Fruit fly (Drosophila melanogaster) whole organism, embryonic: ENCODE measurements around the gene e.
A peak's percentile ranks its signal among the peaks of the same experiment; 100 is the strongest.

Source experiments
- Awh ChIP-seq: fragments of 200-800 bp; sonication (Bioruptor generic); IDR thresholded peaks from 2 replicates; pipeline ENCODE4, ENCODE4 v1.3.6; 2022; ENCODE audit warnings: missing biosample characterization, missing genetic modification characterization
- BEAF-32 ChIP-seq: fragments of 200-800 bp; sonication (Bioruptor generic); optimal IDR thresholded peaks from 3 replicates; lab custom pipeline; 2017; ENCODE audit warnings: missing biosample characterization, missing genetic modification characterization, mild to moderate bottlenecking, moderate library complexity, missing genetic modification reagents
- Bgb ChIP-seq: fragments of 200-800 bp; sonication (Bioruptor generic); IDR thresholded peaks from 2 replicates; pipeline ENCODE4 v1.3.6; 2022; ENCODE audit warnings: missing biosample characterization, missing genetic modification characterization; ENCODE audit not compliant: partially characterized antibody
- CG10267 ChIP-seq: fragments of 200-800 bp; sonication (Bioruptor generic); optimal IDR thresholded peaks from 2 replicates; lab custom pipeline; 2018; ENCODE audit warnings: missing biosample characterization, mild to moderate bottlenecking, missing genetic modification characterization, moderate library complexity
- CG12071 ChIP-seq: fragments of 200-800 bp; sonication (Bioruptor generic); optimal IDR thresholded peaks from 3 replicates; lab custom pipeline; 2018; ENCODE audit warnings: missing biosample characterization, mild to moderate bottlenecking, missing genetic modification characterization
- CG15601 ChIP-seq: fragments of 200-800 bp; sonication (Bioruptor generic); optimal IDR thresholded peaks from 3 replicates; lab custom pipeline; 2019; ENCODE audit warnings: missing biosample characterization, mild to moderate bottlenecking, missing genetic modification characterization, moderate library complexity
- CG1603 ChIP-seq: fragments of 200-800 bp; sonication (Bioruptor generic); optimal IDR thresholded peaks from 2 replicates; lab custom pipeline; 2019; ENCODE audit warnings: missing biosample characterization, mild to moderate bottlenecking, missing genetic modification characterization, moderate library complexity
- CG17385 ChIP-seq: fragments of 200-800 bp; sonication (Bioruptor generic); optimal IDR thresholded peaks from 3 replicates; lab custom pipeline; 2018; ENCODE audit warnings: missing biosample characterization, mild to moderate bottlenecking, missing genetic modification characterization
- CG2678 ChIP-seq: fragments of 200-800 bp; sonication (Bioruptor generic); optimal IDR thresholded peaks from 3 replicates; lab custom pipeline; 2019; ENCODE audit warnings: missing biosample characterization, mild to moderate bottlenecking, missing genetic modification characterization, moderate library complexity
- CG31365 ChIP-seq: fragments of 200-800 bp; sonication (Bioruptor generic); optimal IDR thresholded peaks from 2 replicates; lab custom pipeline; 2018; ENCODE audit warnings: missing biosample characterization, mild to moderate bottlenecking, missing genetic modification characterization
- CG32772 ChIP-seq: fragments of 200-800 bp; sonication (Bioruptor generic); IDR thresholded peaks from 2 replicates; pipeline ENCODE4 v1.3.6; 2022; ENCODE audit warnings: missing biosample characterization, missing genetic modification characterization
- CG3407 ChIP-seq: fragments of 200-800 bp; sonication (Bioruptor generic); optimal IDR thresholded peaks from 2 replicates; lab custom pipeline; 2018; ENCODE audit warnings: missing biosample characterization, mild to moderate bottlenecking, missing genetic modification characterization
- CG4328 ChIP-seq: fragments of 200-800 bp; sonication (Bioruptor generic); optimal IDR thresholded peaks from 3 replicates; lab custom pipeline; 2017; ENCODE audit warnings: missing biosample characterization, missing genetic modification reagents, missing genetic modification characterization
- CG4424 ChIP-seq: fragments of 200-800 bp; sonication (Bioruptor generic); optimal IDR thresholded peaks from 3 replicates; lab custom pipeline; 2016; ENCODE audit warnings: missing biosample characterization, missing genetic modification characterization
- CG4820 ChIP-seq: fragments of 200-800 bp; sonication (Bioruptor generic); optimal IDR thresholded peaks from 3 replicates; lab custom pipeline; 2016; ENCODE audit warnings: missing biosample characterization, missing genetic modification characterization
- CG6272 ChIP-seq: fragments of 200-800 bp; sonication (Bioruptor generic); IDR thresholded peaks from 2 replicates; pipeline ENCODE4 v1.3.6; 2022; ENCODE audit warnings: missing biosample characterization, missing genetic modification characterization
- CkIIα-i1 ChIP-seq: fragments of 200-800 bp; sonication (Bioruptor generic); IDR thresholded peaks from 2 replicates; pipeline ENCODE4 v1.3.6; 2022; ENCODE audit warnings: missing biosample characterization, missing genetic modification characterization
- CoRest ChIP-seq: fragments of 200-800 bp; sonication (Bioruptor generic); optimal IDR thresholded peaks from 3 replicates; lab custom pipeline; 2018; ENCODE audit warnings: missing biosample characterization, mild to moderate bottlenecking, missing genetic modification characterization, moderate library complexity
- Drgx ChIP-seq: fragments of 200-800 bp; sonication (Bioruptor generic); IDR thresholded peaks from 2 replicates; pipeline ENCODE4 v1.3.6; 2022; ENCODE audit warnings: missing biosample characterization, missing genetic modification characterization
- Elba2 ChIP-seq: fragments of 200-800 bp; sonication (Bioruptor generic); optimal IDR thresholded peaks from 3 replicates; lab custom pipeline; 2016; ENCODE audit warnings: missing biosample characterization, missing genetic modification characterization
- Fer2 ChIP-seq: fragments of 200-800 bp; sonication (Bioruptor generic); optimal IDR thresholded peaks from 2 replicates; lab custom pipeline; 2018; ENCODE audit warnings: missing biosample characterization, mild to moderate bottlenecking, missing genetic modification characterization, moderate library complexity
- HLH4C ChIP-seq: fragments of 200-800 bp; sonication (Bioruptor generic); IDR thresholded peaks from 3 replicates; pipeline ENCODE4 v1.3.6; 2022; ENCODE audit warnings: missing biosample characterization, missing genetic modification characterization; ENCODE audit not compliant: partially characterized antibody
- Mad ChIP-seq: fragments of 200-800 bp; sonication (Bioruptor generic); optimal IDR thresholded peaks from 2 replicates; lab custom pipeline; 2016; ENCODE audit warnings: missing biosample characterization, missing genetic modification characterization
- Myb ChIP-seq: fragments of 200-800 bp; sonication (Bioruptor generic); optimal IDR thresholded peaks from 2 replicates; lab custom pipeline; 2016; ENCODE audit warnings: missing biosample characterization, missing genetic modification characterization
- Oli ChIP-seq: fragments of 200-800 bp; sonication (Bioruptor generic); optimal IDR thresholded peaks from 2 replicates; lab custom pipeline; 2018; ENCODE audit warnings: missing biosample characterization, mild to moderate bottlenecking, missing genetic modification characterization, moderate library complexity
- Scr ChIP-seq: fragments of 200-800 bp; sonication (Bioruptor generic); IDR thresholded peaks from 2 replicates; pipeline ENCODE4 v1.3.6; 2022; ENCODE audit warnings: missing biosample characterization, missing genetic modification characterization; ENCODE audit not compliant: partially characterized antibody
- Sox102F ChIP-seq: fragments of 200-800 bp; sonication (Bioruptor generic); optimal IDR thresholded peaks from 2 replicates; lab custom pipeline; 2018; ENCODE audit warnings: missing biosample characterization, mild to moderate bottlenecking, missing genetic modification characterization, moderate library complexity
- Sry-δ ChIP-seq: fragments of 200-800 bp; sonication (Bioruptor generic); optimal IDR thresholded peaks from 2 replicates; lab custom pipeline; 2016; ENCODE audit warnings: missing biosample characterization, missing genetic modification characterization
- amos ChIP-seq: fragments of 200-800 bp; sonication (Bioruptor generic); IDR thresholded peaks from 2 replicates; pipeline ENCODE4 v1.3.6; 2022; ENCODE audit warnings: missing biosample characterization, missing genetic modification characterization; ENCODE audit not compliant: partially characterized antibody
- ash1 ChIP-seq: fragments of 200-800 bp; sonication (Bioruptor generic); optimal IDR thresholded peaks from 2 replicates; lab custom pipeline; 2018; ENCODE audit warnings: missing biosample characterization, mild to moderate bottlenecking, missing genetic modification characterization
- bigmax ChIP-seq: fragments of 200-800 bp; sonication (Bioruptor generic); optimal IDR thresholded peaks from 2 replicates; lab custom pipeline; 2018; ENCODE audit warnings: missing biosample characterization, mild to moderate bottlenecking, missing genetic modification characterization
- dmrt11E ChIP-seq: fragments of 200-800 bp; sonication (Bioruptor generic); optimal IDR thresholded peaks from 3 replicates; lab custom pipeline; 2018; ENCODE audit warnings: missing biosample characterization, mild to moderate bottlenecking, missing genetic modification characterization, moderate library complexity
- dmrt99B ChIP-seq: fragments of 200-800 bp; sonication (Bioruptor generic); optimal IDR thresholded peaks from 2 replicates; lab custom pipeline; 2018; ENCODE audit warnings: missing biosample characterization, mild to moderate bottlenecking, missing genetic modification characterization, moderate library complexity
- ewg ChIP-seq: fragments of 200-800 bp; sonication (Bioruptor generic); optimal IDR thresholded peaks from 3 replicates; lab custom pipeline; 2017; ENCODE audit warnings: mild to moderate bottlenecking, missing biosample characterization, missing genetic modification reagents, missing genetic modification characterization
- hth ChIP-seq: fragments of >200 bp; optimal IDR thresholded peaks from 2 replicates; lab custom pipeline; 2017; ENCODE audit warnings: inconsistent platforms
- klu ChIP-seq: fragments of 200-800 bp; sonication (Bioruptor generic); IDR thresholded peaks from 2 replicates; pipeline ENCODE4 v1.3.6; 2022; ENCODE audit warnings: missing biosample characterization, missing genetic modification characterization
- kni ChIP-seq: fragments of 200-800 bp; sonication (Bioruptor generic); optimal IDR thresholded peaks from 3 replicates; lab custom pipeline; 2017; ENCODE audit warnings: mild to moderate bottlenecking, missing biosample characterization, missing genetic modification reagents, missing genetic modification characterization
- lab ChIP-seq: fragments of 200-800 bp; sonication (Bioruptor generic); optimal IDR thresholded peaks from 3 replicates; lab custom pipeline; 2017; ENCODE audit warnings: missing biosample characterization, missing genetic modification characterization, mild to moderate bottlenecking, moderate library complexity, missing genetic modification reagents
- org-1 ChIP-seq: fragments of 200-800 bp; sonication (Bioruptor generic); optimal IDR thresholded peaks from 2 replicates; lab custom pipeline; 2017; ENCODE audit warnings: missing biosample characterization, missing genetic modification characterization
- pan ChIP-seq, 4 experiments: fragments of >200 bp in 3 of 4; fragments of 200-800 bp in 1 of 4; sonication (Bioruptor generic) in 1 of 4; optimal IDR thresholded peaks in 3 of 4; IDR thresholded peaks in 1 of 4; 2 replicates each; pipeline versions ENCODE4 v1.3.6 to Lab custom; 2017 to 2022; ENCODE audit warnings: missing biosample characterization in 2 of 4, missing genetic modification characterization in 2 of 4, mixed read lengths in 1 of 4
- pfk ChIP-seq: fragments of 200-800 bp; sonication (Bioruptor generic); optimal IDR thresholded peaks from 2 replicates; lab custom pipeline; 2018; ENCODE audit warnings: missing biosample characterization, mild to moderate bottlenecking, missing genetic modification characterization, moderate library complexity
- phol ChIP-seq: fragments of 200-800 bp; sonication (Bioruptor generic); optimal IDR thresholded peaks from 3 replicates; lab custom pipeline; 2018; ENCODE audit warnings: missing biosample characterization, mild to moderate bottlenecking, missing genetic modification characterization, moderate library complexity
- rib ChIP-seq: fragments of 200-800 bp; sonication (Bioruptor generic); IDR thresholded peaks from 2 replicates; pipeline ENCODE4 v1.3.6; 2022; ENCODE audit warnings: missing biosample characterization, missing genetic modification characterization
- sens ChIP-seq: fragments of 200-800 bp; sonication (Bioruptor generic); peaks from one replicate; lab custom pipeline; 2016; ENCODE audit warnings: missing biosample characterization, missing genetic modification characterization
- sima ChIP-seq: fragments of 200-800 bp; sonication (Bioruptor generic); optimal IDR thresholded peaks from 2 replicates; lab custom pipeline; 2016; ENCODE audit warnings: missing biosample characterization, missing genetic modification characterization
- slbo ChIP-seq: fragments of 200-800 bp; sonication (Bioruptor generic); IDR thresholded peaks from 2 replicates; pipeline ENCODE4 v1.3.6; 2022; ENCODE audit warnings: missing biosample characterization, missing genetic modification characterization
- trem ChIP-seq: fragments of 200-800 bp; optimal IDR thresholded peaks from 3 replicates; lab custom pipeline; 2019; ENCODE audit warnings: missing biosample characterization, mild to moderate bottlenecking, missing genetic modification characterization, moderate library complexity
- trh ChIP-seq: fragments of 200-800 bp; sonication (Bioruptor generic); optimal IDR thresholded peaks from 2 replicates; lab custom pipeline; 2016; ENCODE audit warnings: missing biosample characterization, missing genetic modification characterization
- tx ChIP-seq: fragments of 200-800 bp; sonication (Bioruptor generic); optimal IDR thresholded peaks from 2 replicates; lab custom pipeline; 2016; ENCODE audit warnings: missing biosample characterization, missing genetic modification characterization
- vnd ChIP-seq: fragments of 200-800 bp; sonication (Bioruptor generic); IDR thresholded peaks from 3 replicates; pipeline ENCODE4 v1.3.6; 2022; ENCODE audit warnings: missing biosample characterization, missing genetic modification characterization; ENCODE audit not compliant: partially characterized antibody

e gene

DNA sequence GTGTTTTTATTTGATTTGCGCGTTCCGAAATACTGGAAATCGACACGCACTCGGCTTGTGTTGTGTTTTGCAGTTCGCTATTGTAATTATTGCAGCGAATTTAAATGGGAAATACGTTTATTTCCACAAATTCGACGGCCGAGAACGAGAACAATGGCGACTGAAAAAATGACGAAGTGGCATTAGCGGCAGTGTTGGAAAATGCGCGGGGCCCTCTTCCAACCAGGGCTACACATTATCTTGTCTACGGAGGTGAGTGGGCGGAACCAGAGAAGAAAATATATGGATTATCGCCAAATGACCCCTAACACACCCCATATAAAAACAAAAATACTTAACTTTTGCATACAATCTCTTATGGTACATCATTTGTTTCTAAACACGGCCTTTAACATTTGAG is 31.9 kb upstream of the e start, which contains the start of gene Rab1 (continued):
- peak; percentile 50 for TF ChIP-seq lab (GFP tag; lab: Kevin White, UChicago)
- no peak for TF ChIP-seq trh (GFP tag; lab: Kevin White, UChicago)
- TF ChIP-seq bigmax (GFP tag; lab: Kevin White, UChicago) = no peak
- peak; percentile 46 for TF ChIP-seq Sry-δ (GFP tag; lab: Kevin White, UChicago)
- TF ChIP-seq CG31365 (tag; lab: Kevin White, UChicago) = peak; percentile 11
- TF ChIP-seq slbo (GFP tag; lab: Robert Waterston, UW) = peak; percentile 66
- TF ChIP-seq trem (tag; lab: Kevin White, UChicago) = peak; percentile 97
- TF ChIP-seq Sox102F (GFP tag; lab: Kevin White, UChicago) = no peak
- TF ChIP-seq vnd (GFP tag; lab: Robert Waterston, UW) = no peak
- peak; percentile 46 for TF ChIP-seq klu (GFP tag; lab: Robert Waterston, UW)
- no peak for TF ChIP-seq Drgx (GFP tag; lab: Robert Waterston, UW)
- no peak for TF ChIP-seq dmrt99B (tag; lab: Kevin White, UChicago)
- no peak for TF ChIP-seq org-1 (GFP tag; lab: Kevin White, UChicago)
- peak; percentile 42; the same call in 1 of the 2 replicates for TF ChIP-seq rib (GFP tag; lab: Robert Waterston, UW)
- peak; percentile 96 for TF ChIP-seq phol (tag; lab: Kevin White, UChicago)
- TF ChIP-seq sens (GFP tag; lab: Kevin White, UChicago) = peak; percentile 1
- no peak for TF ChIP-seq CG32772
- no peak for TF ChIP-seq CG4328 (GFP tag; lab: Kevin White, UChicago)
- TF ChIP-seq CG6272 (GFP tag; lab: Robert Waterston, UW) = no peak
- TF ChIP-seq pan (optimal IDR thresholded peaks at IDR 0.05; lab: Kevin White, UChicago) = no peak
- TF ChIP-seq pan (GFP tag; optimal IDR thresholded peaks at IDR 0.05 in 1 of 2, IDR thresholded peaks at IDR 0.05 in 1 of 2) = no peak
- peak; percentile 47 for TF ChIP-seq pfk (GFP tag; lab: Kevin White, UChicago)
- TF ChIP-seq Elba2 (GFP tag; lab: Kevin White, UChicago) = no peak
- TF ChIP-seq CG15601 (tag; lab: Kevin White, UChicago) = no peak
- TF ChIP-seq ash1 (GFP tag; lab: Kevin White, UChicago) = peak; percentile 28
- peak; percentile 73 for TF ChIP-seq CG1603 (tag; lab: Kevin White, UChicago)
- peak; percentile 47 for TF ChIP-seq CG12071 (GFP tag; lab: Kevin White, UChicago)
- TF ChIP-seq CoRest (tag; lab: Kevin White, UChicago) = peak; percentile 2
- TF ChIP-seq Scr (GFP tag; lab: Robert Waterston, UW) = no peak
- peak; percentile 2 for TF ChIP-seq tx (GFP tag; lab: Kevin White, UChicago)
- no peak for TF ChIP-seq dmrt11E (tag; lab: Kevin White, UChicago)
- TF ChIP-seq BEAF-32 = peak; percentile 48
- peak; percentile 41 for TF ChIP-seq CG2678 (tag; lab: Kevin White, UChicago)
- peak; percentile 36 for TF ChIP-seq kni (GFP tag; lab: Kevin White, UChicago)
- no peak for TF ChIP-seq CG3407 (GFP tag; lab: Kevin White, UChicago)
- TF ChIP-seq CkIIα-i1 (GFP tag; lab: Robert Waterston, UW) = no peak
- TF ChIP-seq CG17385 (GFP tag; lab: Kevin White, UChicago) = peak; percentile 19
- no peak for TF ChIP-seq Oli (tag; lab: Kevin White, UChicago)
- TF ChIP-seq Bgb (GFP tag; lab: Robert Waterston, UW) = peak; percentile 32; the same call in 1 of the 2 replicates
- TF ChIP-seq ewg (GFP tag; lab: Kevin White, UChicago) = no peak
- TF ChIP-seq Mad (GFP tag; lab: Kevin White, UChicago) = peak; percentile 19
- TF ChIP-seq sima (GFP tag; lab: Kevin White, UChicago) = no peak
- no peak for TF ChIP-seq Awh (GFP tag; lab: Robert Waterston, UW)
- TF ChIP-seq Fer2 (tag; lab: Kevin White, UChicago) = no peak
- no peak for TF ChIP-seq HLH4C (GFP tag; lab: Robert Waterston, UW)
- TF ChIP-seq CG4424 (GFP tag; lab: Kevin White, UChicago) = peak; percentile 24
- peak; percentile 28; the same call in 1 of the 2 replicates for TF ChIP-seq amos (GFP tag; lab: Robert Waterston, UW)
- TF ChIP-seq hth = no peak
- no peak for TF ChIP-seq CG4820 (GFP tag; lab: Kevin White, UChicago)
- TF ChIP-seq Myb = peak; percentile 46
- TF ChIP-seq CG10267 (tag; lab: Kevin White, UChicago) = peak; percentile 92
